Worm (Caenorhabditis elegans): ENCODE measurements around the gene saps-1.

Gene saps-1

DNA sequence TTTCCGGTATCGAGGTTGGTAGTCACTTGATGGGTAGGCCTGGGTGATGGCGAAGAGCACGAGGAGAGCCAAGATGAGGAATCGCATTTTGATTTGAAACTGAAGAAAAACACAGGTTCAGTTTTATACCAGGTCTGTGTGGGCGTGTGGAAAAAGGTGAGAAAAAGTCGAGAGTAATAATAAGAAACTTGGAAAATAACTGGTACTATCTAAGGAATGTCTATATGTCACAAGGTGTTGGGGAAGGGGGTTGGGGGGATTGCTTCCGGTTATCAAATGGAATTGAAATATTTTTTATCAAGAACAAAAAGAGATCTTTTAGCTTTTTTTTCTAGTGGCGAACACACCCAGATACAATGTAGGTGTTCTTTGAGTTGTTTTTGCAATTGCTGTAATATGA is 22.1 kb downstream of the saps-1 start, which contains the start of gene nlp-51:
nlp-51 (minus strand) TSS at position 101 of the 400 bp plus-strand sequence.
- TF ChIP-seq dao-5 (tag; optimal IDR thresholded peaks at IDR 0.05) (no peak), W03F9.2 (tag; optimal IDR thresholded peaks at IDR 0.05) (no peak), him-1 (tag; optimal IDR thresholded peaks at IDR 0.05) (no peak)

DNA sequence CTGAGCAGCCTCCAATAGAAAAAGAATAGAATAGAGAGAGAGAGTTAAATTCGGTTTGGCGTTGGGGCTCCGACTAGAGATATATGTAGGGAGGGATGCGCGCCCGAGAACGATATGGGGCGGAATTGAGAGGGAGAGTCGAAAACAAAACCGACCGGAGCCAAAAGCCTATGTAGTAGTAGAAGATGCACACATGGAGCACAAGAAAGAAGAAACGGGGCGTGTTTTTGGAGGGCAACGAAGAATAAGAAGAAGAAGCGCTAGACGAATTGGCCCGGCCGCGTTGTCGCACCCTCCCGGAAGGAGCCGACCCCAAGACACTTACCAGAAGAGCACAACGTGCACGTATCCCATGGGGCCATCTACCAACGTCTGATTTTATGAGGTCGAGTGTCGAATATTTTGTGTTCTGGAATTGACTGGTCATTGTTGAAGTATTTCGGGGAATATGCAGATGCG is 31.6 kb downstream of the saps-1 start, which contains the start of gene tag-180:
tag-180 (minus strand) TSS at position 409 of the 459 bp plus-strand sequence.
- TF ChIP-seq dao-5 (tag; optimal IDR thresholded peaks at IDR 0.05) = no peak
- TF ChIP-seq W03F9.2 (tag; optimal IDR thresholded peaks at IDR 0.05) = no peak

DNA sequence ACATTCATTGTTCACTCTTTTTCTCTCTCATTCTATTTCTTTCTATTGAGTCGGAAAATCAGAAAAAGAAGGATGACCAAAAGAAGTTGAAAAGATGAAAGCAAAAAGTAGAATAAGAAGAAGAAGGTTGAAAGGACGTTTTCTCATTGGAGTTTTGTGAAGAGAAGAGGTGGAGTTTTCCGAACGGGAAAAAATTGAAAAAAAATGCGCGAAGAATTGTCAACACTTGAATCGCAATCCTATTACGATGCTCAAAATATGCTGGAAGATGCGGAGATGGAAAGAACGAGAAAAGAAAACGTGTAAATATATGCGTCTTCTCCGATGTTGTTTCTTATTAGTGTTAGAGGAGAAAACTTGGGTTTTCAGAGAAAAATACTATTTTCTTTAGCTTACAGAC is 35.9 kb downstream of the saps-1 start:
- TF ChIP-seq dao-5 (tag; optimal IDR thresholded peaks at IDR 0.05) (no peak), W03F9.2 (tag; optimal IDR thresholded peaks at IDR 0.05) (no peak), him-1 (tag; optimal IDR thresholded peaks at IDR 0.05) (no peak)

DNA sequence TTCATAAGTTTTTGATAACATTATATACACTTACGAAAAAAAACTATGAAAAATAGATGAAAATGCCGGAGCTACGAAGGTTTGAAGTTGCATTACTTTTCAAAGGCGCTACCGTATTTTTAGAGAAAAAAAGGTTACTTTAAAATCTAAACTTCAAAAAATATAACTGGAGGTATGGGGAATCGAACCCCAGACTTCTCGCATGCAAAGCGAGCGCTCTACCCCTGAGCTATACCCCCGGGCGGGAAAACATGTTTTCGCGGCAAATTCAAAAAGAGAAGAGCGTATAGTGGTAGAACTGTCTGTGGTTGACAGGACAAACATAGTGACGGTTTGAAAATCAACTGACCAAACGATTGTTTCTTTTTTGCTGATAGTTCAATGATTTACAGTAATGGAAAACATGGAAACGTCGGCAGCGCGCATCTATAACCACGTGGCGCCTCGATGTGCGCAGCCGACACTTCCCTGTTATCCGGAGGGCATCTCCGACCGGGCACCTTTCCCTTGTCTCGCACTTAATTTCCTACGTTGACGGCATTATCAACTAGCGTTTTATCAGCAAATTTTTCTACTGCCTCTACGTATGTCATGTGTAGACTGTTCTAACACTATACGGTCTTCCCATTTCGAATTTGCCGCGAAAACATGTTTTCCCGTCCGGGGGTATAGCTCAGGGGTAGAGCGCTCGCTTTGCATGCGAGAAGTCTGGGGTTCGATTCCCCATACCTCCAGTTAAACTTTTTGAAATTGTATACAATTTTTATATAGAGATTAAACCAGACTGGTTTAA is 36.6 kb downstream of the saps-1 start:
- no peak for TF ChIP-seq dao-5 (tag; optimal IDR thresholded peaks at IDR 0.05)
- TF ChIP-seq him-1 (tag; optimal IDR thresholded peaks at IDR 0.05) = no peak
- TF ChIP-seq W03F9.2 (tag; optimal IDR thresholded peaks at IDR 0.05) = no peak

DNA sequence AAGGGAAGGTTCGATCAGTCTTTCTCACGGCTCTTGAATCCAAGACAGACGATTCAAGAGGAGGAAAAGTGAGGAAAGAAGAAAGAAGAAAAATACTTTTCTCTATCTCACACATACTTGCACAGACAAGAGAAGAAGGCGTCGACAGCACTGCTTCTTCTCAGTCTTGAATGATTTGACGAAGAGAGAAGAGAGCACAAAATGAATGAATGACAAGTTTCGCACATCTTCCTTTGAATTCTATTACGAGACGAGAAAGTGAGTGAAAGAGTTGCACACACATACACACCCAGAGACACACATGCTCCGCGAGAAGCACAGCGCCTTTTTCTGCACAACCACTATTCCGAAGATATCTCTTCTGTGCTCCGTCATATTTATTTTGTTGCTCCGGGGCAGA is 38.2 kb downstream of the saps-1 start:
- TF ChIP-seq dao-5 (tag; optimal IDR thresholded peaks at IDR 0.05) (no peak), W03F9.2 (tag; optimal IDR thresholded peaks at IDR 0.05) (no peak), him-1 (tag; optimal IDR thresholded peaks at IDR 0.05) (no peak)

DNA sequence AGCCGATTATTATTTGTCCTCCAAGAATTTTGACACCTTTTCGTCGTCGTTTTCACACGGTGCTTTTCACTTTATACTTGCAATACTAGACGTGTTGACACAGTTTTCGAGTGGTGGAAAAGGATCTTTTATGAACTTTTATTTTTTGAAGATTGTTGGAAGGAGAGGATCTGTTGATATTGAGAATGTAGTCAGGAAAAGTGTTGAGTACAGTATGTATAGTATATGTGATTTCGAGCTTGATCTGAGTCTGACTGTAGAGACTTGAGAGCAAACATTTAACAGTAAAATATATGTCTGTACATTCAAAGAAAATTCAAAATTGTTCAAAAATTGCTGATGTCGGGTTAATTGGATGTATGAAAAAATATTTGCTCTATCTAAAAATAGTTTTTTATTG is 38.7 kb downstream of the saps-1 start:
- TF ChIP-seq him-1 (tag; optimal IDR thresholded peaks at IDR 0.05) = no peak
- TF ChIP-seq dao-5 (tag; optimal IDR thresholded peaks at IDR 0.05) = no peak
- TF ChIP-seq W03F9.2 (tag; optimal IDR thresholded peaks at IDR 0.05) = no peak

DNA sequence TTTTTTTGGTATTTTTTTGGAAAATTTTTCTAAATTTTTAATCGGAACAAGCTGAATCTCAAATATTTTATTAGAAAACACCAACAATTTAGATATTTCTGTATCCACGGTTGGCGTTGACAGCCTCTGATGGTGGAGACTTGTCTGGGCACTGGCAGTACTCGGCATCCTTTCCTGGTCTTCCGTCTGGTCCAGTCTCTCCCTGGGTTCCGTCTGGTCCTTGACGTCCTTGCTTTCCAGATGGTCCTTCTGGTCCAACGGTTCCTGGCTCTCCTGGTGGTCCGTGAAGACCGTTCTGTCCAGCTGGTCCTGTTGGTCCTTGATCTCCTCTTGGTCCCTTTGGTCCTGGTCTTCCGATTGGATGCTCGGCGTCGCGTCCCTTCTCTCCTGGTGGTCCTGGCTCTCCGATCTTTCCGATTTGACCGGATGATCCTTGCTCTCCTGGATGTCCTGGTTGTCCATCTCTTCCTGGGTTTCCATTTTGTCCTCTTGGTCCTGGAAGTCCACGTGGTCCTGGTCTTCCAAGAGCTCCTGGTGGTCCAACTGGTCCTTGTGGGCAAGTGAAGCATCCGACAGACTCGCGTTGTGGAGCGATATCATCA is 39.3 kb downstream of the saps-1 start:
- TF ChIP-seq dao-5 (tag; optimal IDR thresholded peaks at IDR 0.05) = no peak

DNA sequence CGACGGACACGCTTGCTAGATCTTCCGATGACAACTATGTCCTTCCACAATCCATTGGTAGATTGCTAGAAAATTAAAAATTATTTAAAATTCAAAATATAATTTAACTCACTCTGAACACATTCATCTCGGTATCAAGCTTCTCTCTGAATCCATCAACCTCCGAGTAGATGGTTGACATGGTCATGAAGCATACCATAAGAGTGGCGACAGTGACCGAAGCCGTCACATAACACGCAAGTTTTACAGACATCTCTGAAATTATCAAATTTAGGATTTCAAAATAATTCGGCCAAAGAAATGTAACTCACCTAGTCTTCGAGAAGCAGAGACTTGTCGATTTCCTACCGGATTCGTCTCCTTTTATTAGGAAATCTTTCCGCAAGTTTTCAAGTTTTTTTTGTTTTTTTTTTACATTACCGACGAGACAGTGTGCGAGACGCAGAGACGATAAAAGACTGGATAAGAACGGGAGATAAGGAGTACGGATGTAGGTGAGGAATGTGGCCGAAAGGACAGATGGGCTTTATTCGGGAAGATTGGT is 40.1 kb downstream of the saps-1 start, which contains the start of gene sqt-1:
sqt-1 (minus strand) TSS at position 341 of the 544 bp plus-strand sequence.
- TF ChIP-seq W03F9.2 (tag; optimal IDR thresholded peaks at IDR 0.05) (no peak), him-1 (tag; optimal IDR thresholded peaks at IDR 0.05) (no peak), dao-5 (tag; optimal IDR thresholded peaks at IDR 0.05) (no peak)

DNA sequence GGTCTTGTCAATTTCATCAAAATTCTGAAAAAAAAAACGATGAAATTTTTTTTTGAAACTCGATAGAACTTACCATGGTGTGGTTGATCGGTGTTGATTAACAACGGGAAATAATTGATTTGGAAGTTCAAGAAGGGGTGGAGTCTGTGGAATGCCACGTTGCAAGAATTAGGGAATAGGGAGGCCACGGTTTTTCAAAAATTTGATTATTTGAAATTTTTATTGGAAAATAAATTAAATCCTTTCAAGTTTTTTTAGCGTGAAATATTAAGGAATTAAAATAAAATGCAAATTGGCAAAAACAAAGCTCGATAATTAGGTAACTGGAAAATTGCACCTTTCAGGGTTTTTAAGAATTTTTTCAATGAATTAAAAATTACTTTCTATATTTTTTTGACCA is 42.0 kb downstream of the saps-1 start, which contains the start of gene rmd-3:
rmd-3 (minus strand) TSS at position 101 of the 400 bp plus-strand sequence.
- no peak for TF ChIP-seq dao-5 (tag; optimal IDR thresholded peaks at IDR 0.05)
- TF ChIP-seq him-1 (tag; optimal IDR thresholded peaks at IDR 0.05) = no peak
- no peak for TF ChIP-seq W03F9.2 (tag; optimal IDR thresholded peaks at IDR 0.05)

DNA sequence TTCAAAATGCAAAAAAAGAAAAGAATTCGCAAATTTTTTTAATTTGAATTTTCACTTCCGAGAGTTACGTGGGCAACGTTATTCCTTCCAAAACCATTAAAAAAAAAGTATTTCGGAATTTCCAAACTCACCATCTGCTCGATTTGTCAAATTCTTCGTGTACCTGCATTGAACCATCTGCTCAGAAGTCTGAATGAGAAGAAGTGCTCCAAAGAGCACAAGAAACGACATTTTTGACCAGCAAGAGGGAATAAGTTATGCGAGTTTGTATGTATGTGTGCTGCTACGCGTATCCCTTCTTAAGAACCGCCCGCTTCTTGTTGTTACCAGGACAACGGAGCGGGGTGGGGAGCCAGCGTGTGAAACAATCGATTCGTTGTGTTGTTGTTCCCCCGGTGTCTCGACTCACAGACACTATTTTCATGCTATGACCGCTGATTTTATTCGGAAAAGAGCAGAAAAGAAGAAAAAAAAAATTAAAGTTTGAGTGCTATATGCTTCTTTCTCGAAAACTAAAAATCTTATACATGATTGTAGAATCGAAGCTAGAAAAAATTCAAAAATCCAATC is 45.9 kb downstream of the saps-1 start, which contains the start of gene lgc-20:
lgc-20 (minus strand) TSS at position 311 of the 570 bp plus-strand sequence.
- TF ChIP-seq dao-5 (tag; optimal IDR thresholded peaks at IDR 0.05) = no peak
- TF ChIP-seq W03F9.2 (tag; optimal IDR thresholded peaks at IDR 0.05) = no peak
- TF ChIP-seq him-1 (tag; optimal IDR thresholded peaks at IDR 0.05) = no peak

DNA sequence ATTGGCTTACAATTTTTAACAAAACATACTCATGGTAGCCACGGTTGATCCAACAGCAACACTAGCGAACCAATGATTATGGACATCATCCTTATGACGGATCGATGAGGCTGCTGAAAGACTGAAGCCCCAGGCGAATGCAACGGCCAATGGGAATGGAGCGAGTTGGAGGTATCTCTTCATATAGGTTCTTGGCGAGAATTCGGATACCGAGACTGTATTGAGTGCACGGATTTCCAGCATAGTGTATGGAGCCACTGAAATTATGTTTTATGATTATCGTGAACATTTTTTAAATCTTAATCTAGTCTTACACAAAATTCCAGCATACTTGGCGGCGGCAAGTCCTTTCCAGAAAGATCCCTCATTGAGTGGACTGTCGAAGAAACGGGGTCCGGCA is 47.1 kb downstream of the saps-1 start:
- TF ChIP-seq him-1 (tag; optimal IDR thresholded peaks at IDR 0.05) (no peak), W03F9.2 (tag; optimal IDR thresholded peaks at IDR 0.05) (no peak), dao-5 (tag; optimal IDR thresholded peaks at IDR 0.05) (no peak)

DNA sequence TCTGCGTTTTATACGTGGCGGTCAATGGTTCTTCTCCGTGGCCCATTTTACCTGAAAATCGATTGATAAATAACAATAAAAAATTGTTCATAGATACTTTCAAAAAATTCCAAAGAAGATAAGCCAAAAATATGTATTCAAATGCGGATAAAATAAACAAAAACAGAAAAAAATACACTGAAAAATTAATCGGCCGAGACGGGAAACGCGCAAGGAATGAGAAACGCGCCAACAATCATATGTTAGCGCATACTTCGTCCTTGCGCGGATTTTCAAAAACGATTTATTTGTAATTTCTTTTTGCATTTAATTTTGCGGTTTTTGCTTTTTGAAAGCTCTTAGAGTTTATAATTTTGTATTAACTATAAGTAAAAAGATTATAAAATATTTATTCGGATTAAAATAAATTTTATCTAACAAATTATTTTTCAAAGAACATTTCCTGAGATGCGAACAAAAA is 48.1 kb downstream of the saps-1 start, which contains the start of gene nduf-11:
nduf-11 (minus strand) TSS at position 51 of the 460 bp plus-strand sequence.
- peak; percentile 87 for TF ChIP-seq W03F9.2 (tag; optimal IDR thresholded peaks at IDR 0.05)
- no peak for TF ChIP-seq dao-5 (tag; optimal IDR thresholded peaks at IDR 0.05)
- peak; percentile 45 for TF ChIP-seq him-1 (tag; optimal IDR thresholded peaks at IDR 0.05)

DNA sequence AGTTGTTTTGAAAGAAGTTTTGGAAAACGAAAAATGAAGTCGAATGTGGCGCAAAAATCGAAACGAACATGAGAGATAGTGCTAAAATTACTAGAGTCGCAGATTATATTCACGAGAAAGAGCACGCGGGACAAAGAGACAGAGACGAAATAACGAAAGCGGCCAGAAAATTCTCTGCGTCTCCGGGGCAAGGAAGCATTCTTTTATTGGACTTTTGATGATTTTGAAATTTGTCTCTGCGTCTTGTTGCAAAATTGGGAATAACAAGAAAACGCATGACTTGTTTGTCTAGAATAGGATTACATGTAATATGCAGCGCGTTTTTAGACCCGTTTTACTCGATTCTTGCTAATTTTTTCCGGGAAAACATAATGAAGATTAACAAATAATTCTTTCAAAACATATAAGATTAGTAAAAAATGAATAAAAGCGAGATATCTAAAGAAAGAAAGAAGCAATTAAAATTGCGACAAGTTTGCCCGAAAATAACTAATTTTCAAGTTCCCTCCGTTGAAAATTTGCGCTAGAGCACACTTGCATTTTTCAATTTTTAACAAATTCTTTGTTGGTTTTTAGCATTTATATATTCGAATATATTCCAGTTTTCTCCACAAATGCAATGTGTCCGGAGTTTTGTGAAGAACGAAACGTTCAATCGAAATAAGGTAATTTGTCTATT is 50.5 kb downstream of the saps-1 start, which contains the start of the genes B0491.6 and pigm-1:
B0491.6 (minus strand) TSS at position 466 of the 679 bp plus-strand sequence.
pigm-1 (plus strand) TSS at position 568 of the 679 bp plus-strand sequence.
- TF ChIP-seq W03F9.2 (tag; optimal IDR thresholded peaks at IDR 0.05) (peak; percentile 20), him-1 (tag; optimal IDR thresholded peaks at IDR 0.05) (peak; percentile 27), dao-5 (tag; optimal IDR thresholded peaks at IDR 0.05) (no peak)

Measured in whole organism, L4/young adult.